Fruit fly (Drosophila melanogaster) whole organism, embryonic: ENCODE data around the gene CG34149.

Source experiments
- Atf-2 ChIP-seq: fragments of 200-800 bp; sonication (Bioruptor generic); optimal IDR thresholded peaks from 2 replicates; lab custom pipeline; 2016; ENCODE audit warnings: missing biosample characterization, missing genetic modification characterization
- B-H1 ChIP-seq: fragments of 200-800 bp; sonication (Bioruptor generic); IDR thresholded peaks from 3 replicates; pipeline ENCODE4 v1.3.6; 2022; ENCODE audit warnings: missing biosample characterization, missing genetic modification characterization
- C15 ChIP-seq: fragments of 200-800 bp; sonication (Bioruptor generic); IDR thresholded peaks from 3 replicates; pipeline ENCODE4 v1.3.6; 2022; ENCODE audit warnings: missing biosample characterization, missing genetic modification characterization
- CG10209 ChIP-seq: fragments of 200-800 bp; sonication (Bioruptor generic); optimal IDR thresholded peaks from 3 replicates; lab custom pipeline; 2017; ENCODE audit warnings: missing biosample characterization, mild to moderate bottlenecking, missing genetic modification characterization, missing genetic modification reagents
- CG10321 ChIP-seq: fragments of 200-800 bp; sonication (Bioruptor generic); IDR thresholded peaks from 2 replicates; pipeline ENCODE4 v1.3.6; 2022; ENCODE audit warnings: missing biosample characterization, missing genetic modification characterization
- CG11093 ChIP-seq: fragments of 200-800 bp; sonication (Bioruptor generic); IDR thresholded peaks from 3 replicates; pipeline ENCODE4 v1.3.6; 2022; ENCODE audit warnings: missing biosample characterization, missing genetic modification characterization
- CG12104 ChIP-seq: fragments of 200-800 bp; sonication (Bioruptor generic); optimal IDR thresholded peaks from 3 replicates; lab custom pipeline; 2016; ENCODE audit warnings: missing biosample characterization, missing genetic modification characterization
- CG13296 ChIP-seq: fragments of 200-800 bp; sonication (Bioruptor generic); optimal IDR thresholded peaks from 3 replicates; lab custom pipeline; 2018; ENCODE audit warnings: missing biosample characterization, mild to moderate bottlenecking, missing genetic modification characterization
- CG15696 ChIP-seq: fragments of 200-800 bp; sonication (Bioruptor generic); optimal IDR thresholded peaks from 2 replicates; lab custom pipeline; 2019; ENCODE audit warnings: missing biosample characterization, mild to moderate bottlenecking, missing genetic modification characterization, moderate library complexity
- CG17361 ChIP-seq: fragments of 200-800 bp; sonication (Bioruptor generic); IDR thresholded peaks from 3 replicates; pipeline ENCODE4 v1.3.6; 2022; ENCODE audit warnings: missing biosample characterization, missing genetic modification characterization
- CG17829 ChIP-seq: fragments of 200-800 bp; optimal IDR thresholded peaks from 2 replicates; lab custom pipeline; 2019; ENCODE audit warnings: missing biosample characterization, mild to moderate bottlenecking, missing genetic modification characterization, moderate library complexity
- CG18599 ChIP-seq: fragments of 200-800 bp; sonication (Bioruptor generic); optimal IDR thresholded peaks from 3 replicates; lab custom pipeline; 2017; ENCODE audit warnings: missing biosample characterization, missing genetic modification characterization, mild to moderate bottlenecking, moderate library complexity, missing genetic modification reagents
- CG32767 ChIP-seq: fragments of 200-800 bp; sonication (Bioruptor generic); IDR thresholded peaks from 2 replicates; pipeline ENCODE4 v1.3.6; 2022; ENCODE audit warnings: missing biosample characterization, missing genetic modification characterization
- CG32772 ChIP-seq: fragments of 200-800 bp; sonication (Bioruptor generic); IDR thresholded peaks from 2 replicates; pipeline ENCODE4 v1.3.6; 2022; ENCODE audit warnings: missing biosample characterization, missing genetic modification characterization
- CG3281 ChIP-seq: fragments of 200-800 bp; sonication (Bioruptor generic); optimal IDR thresholded peaks from 3 replicates; lab custom pipeline; 2017; ENCODE audit warnings: missing biosample characterization, mild to moderate bottlenecking, missing genetic modification characterization
- CG4820 ChIP-seq: fragments of 200-800 bp; sonication (Bioruptor generic); optimal IDR thresholded peaks from 3 replicates; lab custom pipeline; 2016; ENCODE audit warnings: missing biosample characterization, missing genetic modification characterization
- CG6854 ChIP-seq: fragments of 200-800 bp; sonication (Bioruptor generic); optimal IDR thresholded peaks from 3 replicates; lab custom pipeline; 2017; ENCODE audit warnings: missing biosample characterization, mild to moderate bottlenecking, missing genetic modification characterization
- CG8388 ChIP-seq: fragments of 200-800 bp; sonication (Bioruptor generic); optimal IDR thresholded peaks from 2 replicates; lab custom pipeline; 2019; ENCODE audit warnings: missing biosample characterization, mild to moderate bottlenecking, missing genetic modification characterization, moderate library complexity
- CHES-1-like ChIP-seq: fragments of 200-800 bp; sonication (Bioruptor generic); optimal IDR thresholded peaks from 2 replicates; lab custom pipeline; 2016; ENCODE audit warnings: missing biosample characterization, missing genetic modification characterization
- Camta ChIP-seq: fragments of 200-800 bp; sonication (Bioruptor generic); optimal IDR thresholded peaks from 2 replicates; lab custom pipeline; 2016; ENCODE audit warnings: missing biosample characterization, missing genetic modification characterization
- Fer2 ChIP-seq: fragments of 200-800 bp; sonication (Bioruptor generic); optimal IDR thresholded peaks from 2 replicates; lab custom pipeline; 2018; ENCODE audit warnings: missing biosample characterization, mild to moderate bottlenecking, missing genetic modification characterization, moderate library complexity
- GATAe ChIP-seq: fragments of 200-800 bp; sonication (Bioruptor generic); conservative IDR thresholded peaks from 2 replicates; pipeline ENCODE4 v1.3.6; 2022; ENCODE audit warnings: missing biosample characterization, missing genetic modification characterization
- HHEX ChIP-seq: fragments of 200-800 bp; sonication (Bioruptor generic); optimal IDR thresholded peaks from 3 replicates; lab custom pipeline; 2017; ENCODE audit warnings: missing biosample characterization, mild to moderate bottlenecking, missing genetic modification characterization, missing genetic modification reagents
- Hr3 ChIP-seq: fragments of 200-800 bp; sonication (Bioruptor generic); optimal IDR thresholded peaks from 3 replicates; lab custom pipeline; 2016; ENCODE audit warnings: missing biosample characterization, missing genetic modification characterization
- Hsf ChIP-seq: fragments of 200-800 bp; sonication (Bioruptor generic); optimal IDR thresholded peaks from 3 replicates; lab custom pipeline; 2016; ENCODE audit warnings: missing biosample characterization, missing genetic modification characterization
- Mes4 ChIP-seq: fragments of 200-800 bp; sonication (Bioruptor generic); optimal IDR thresholded peaks from 2 replicates; lab custom pipeline; 2016; ENCODE audit warnings: missing biosample characterization, missing genetic modification characterization
- NC2α ChIP-seq: fragments of 200-800 bp; sonication (Bioruptor generic); optimal IDR thresholded peaks from 2 replicates; lab custom pipeline; 2016; ENCODE audit warnings: missing biosample characterization, missing genetic modification characterization
- Nf-YB ChIP-seq: fragments of 200-800 bp; sonication (Bioruptor generic); optimal IDR thresholded peaks from 3 replicates; lab custom pipeline; 2019; ENCODE audit warnings: missing biosample characterization, mild to moderate bottlenecking, missing genetic modification characterization, moderate library complexity
- NfI ChIP-seq: fragments of 200-800 bp; sonication (Bioruptor generic); optimal IDR thresholded peaks from 3 replicates; lab custom pipeline; 2018; ENCODE audit warnings: missing biosample characterization, mild to moderate bottlenecking, missing genetic modification characterization, moderate library complexity
- Oaz ChIP-seq: fragments of 200-800 bp; sonication (Bioruptor generic); IDR thresholded peaks from 2 replicates; pipeline ENCODE4 v1.3.6; 2022; ENCODE audit warnings: missing biosample characterization, missing genetic modification characterization
- al ChIP-seq: fragments of 200-800 bp; sonication (Bioruptor generic); IDR thresholded peaks from 2 replicates; pipeline ENCODE4 v1.3.6; 2022; ENCODE audit warnings: missing biosample characterization, missing genetic modification characterization
- bsh ChIP-seq, 2 experiments: fragments of 200-800 bp; sonication (Bioruptor generic); optimal IDR thresholded peaks; 2 replicates each; lab custom pipeline; 2017 to 2018; ENCODE audit warnings: mild to moderate bottlenecking in 2 of 2, missing biosample characterization in 2 of 2, missing genetic modification characterization in 2 of 2, moderate library complexity in 1 of 2
- corto ChIP-seq: fragments of 200-800 bp; sonication (Bioruptor generic); optimal IDR thresholded peaks from 2 replicates; lab custom pipeline; 2016; ENCODE audit warnings: missing biosample characterization, mild to moderate bottlenecking, missing genetic modification characterization, moderate library complexity
- croc ChIP-seq: fragments of 200-800 bp; sonication (Bioruptor generic); conservative IDR thresholded peaks from 3 replicates; pipeline ENCODE4 v1.3.6; 2022; ENCODE audit warnings: missing biosample characterization, missing genetic modification characterization
- cwo ChIP-seq: fragments of 200-800 bp; sonication (Bioruptor generic); optimal IDR thresholded peaks from 3 replicates; lab custom pipeline; 2017; ENCODE audit warnings: missing biosample characterization, missing genetic modification characterization, mild to moderate bottlenecking, moderate library complexity, missing genetic modification reagents
- gsb ChIP-seq: fragments of 200-800 bp; sonication (Bioruptor generic); IDR thresholded peaks from 2 replicates; pipeline ENCODE4 v1.3.6; 2022; ENCODE audit warnings: missing biosample characterization, missing genetic modification characterization
- inv ChIP-seq: fragments of 200-800 bp; sonication (Bioruptor generic); IDR thresholded peaks from 2 replicates; pipeline ENCODE4 v1.3.6; 2022; ENCODE audit warnings: missing biosample characterization, missing genetic modification characterization; ENCODE audit not compliant: partially characterized antibody
- ken ChIP-seq: fragments of 200-800 bp; sonication (Bioruptor generic); IDR thresholded peaks from 3 replicates; pipeline ENCODE4 v1.3.6; 2022; ENCODE audit warnings: missing biosample characterization, missing genetic modification characterization
- lilli ChIP-seq: fragments of 200-800 bp; sonication (Bioruptor generic); optimal IDR thresholded peaks from 3 replicates; lab custom pipeline; 2016; ENCODE audit warnings: missing biosample characterization, missing genetic modification characterization
- pfk ChIP-seq: fragments of 200-800 bp; sonication (Bioruptor generic); optimal IDR thresholded peaks from 2 replicates; lab custom pipeline; 2018; ENCODE audit warnings: missing biosample characterization, mild to moderate bottlenecking, missing genetic modification characterization, moderate library complexity
- pho ChIP-seq: fragments of 200-800 bp; sonication (Bioruptor generic); optimal IDR thresholded peaks from 2 replicates; lab custom pipeline; 2016; ENCODE audit warnings: missing biosample characterization, missing genetic modification characterization
- repo ChIP-seq: fragments of 200-800 bp; sonication (Bioruptor generic); optimal IDR thresholded peaks from 2 replicates; lab custom pipeline; 2016; ENCODE audit warnings: missing biosample characterization, missing genetic modification characterization
- sc ChIP-seq, 3 experiments: fragments of >200 bp in 2 of 3; fragments of 200-800 bp in 1 of 3; sonication (Bioruptor generic) in 1 of 3; optimal IDR thresholded peaks; 2 replicates in 2 of 3; 3 replicates in 1 of 3; lab custom pipeline; 2017; ENCODE audit warnings: mild to moderate bottlenecking in 1 of 3, missing biosample characterization in 1 of 3, missing genetic modification characterization in 1 of 3, missing genetic modification reagents in 1 of 3
- sens ChIP-seq: fragments of 200-800 bp; sonication (Bioruptor generic); peaks from one replicate; lab custom pipeline; 2016; ENCODE audit warnings: missing biosample characterization, missing genetic modification characterization
- sim ChIP-seq: fragments of 200-800 bp; sonication (Bioruptor generic); IDR thresholded peaks from 2 replicates; pipeline ENCODE4 v1.3.6; 2022; ENCODE audit warnings: missing biosample characterization, missing genetic modification characterization
- sima ChIP-seq: fragments of 200-800 bp; sonication (Bioruptor generic); optimal IDR thresholded peaks from 2 replicates; lab custom pipeline; 2016; ENCODE audit warnings: missing biosample characterization, missing genetic modification characterization
- so ChIP-seq: fragments of 200-800 bp; sonication (Bioruptor generic); IDR thresholded peaks from 3 replicates; pipeline ENCODE4 v1.3.6; 2022; ENCODE audit warnings: missing biosample characterization, missing genetic modification characterization
- ssp ChIP-seq: fragments of 200-800 bp; sonication (Bioruptor generic); IDR thresholded peaks from 2 replicates; pipeline ENCODE4 v1.3.6; 2022; ENCODE audit warnings: missing biosample characterization, missing genetic modification characterization
- vvl ChIP-seq: fragments of 200-800 bp; sonication (Bioruptor generic); IDR thresholded peaks from 2 replicates; pipeline ENCODE4 v1.3.6; 2022; ENCODE audit warnings: missing biosample characterization, missing genetic modification characterization
- zen ChIP-seq: fragments of 200-800 bp; sonication (Bioruptor generic); optimal IDR thresholded peaks from 3 replicates; lab custom pipeline; 2018; ENCODE audit warnings: missing biosample characterization, mild to moderate bottlenecking, missing genetic modification characterization, moderate library complexity

CG34149 gene

dm6 chr3R:22421618-22422017 lies 41.7 kb downstream of the CG34149 start (continued):
- TF ChIP-seq Camta (GFP tag; lab: Kevin White, UChicago) (peak; percentile 69), pfk (GFP tag; lab: Kevin White, UChicago) (no peak), sima (peak; percentile 27), NfI (peak; percentile 59), B-H1 (GFP tag; lab: Robert Waterston, UW) (peak; percentile 47), sc (optimal IDR thresholded peaks at IDR 0.05; lab: Kevin White, UChicago) (no peak), sc (GFP tag; optimal IDR thresholded peaks at IDR 0.05; lab: Kevin White, UChicago) (no peak), Atf-2 (peak; percentile 27), NC2α (no peak), ssp (GFP tag; lab: Robert Waterston, UW) (peak; percentile 51), CG8388 (peak; percentile 32), Hsf (GFP tag; lab: Kevin White, UChicago) (peak; percentile 23), CG12104 (peak; percentile 50), ken (GFP tag; lab: Robert Waterston, UW) (peak; percentile 70; the same call in 2 of the 3 replicates), cwo (GFP tag; lab: Kevin White, UChicago) (peak; percentile 37), CG15696 (tag; lab: Kevin White, UChicago) (peak; percentile 5), corto (GFP tag; lab: Kevin White, UChicago) (peak; percentile 45), CG13296 (peak; percentile 63), CG10209 (peak; percentile 33), repo (GFP tag; lab: Kevin White, UChicago) (peak; percentile 51), CG17829 (tag; lab: Kevin White, UChicago) (peak; percentile 41), CG4820 (GFP tag; lab: Kevin White, UChicago) (peak; percentile 26), C15 (GFP tag; lab: Robert Waterston, UW) (no peak), CG32767 (GFP tag; lab: Robert Waterston, UW) (peak; percentile 60; the same call in 1 of the 2 replicates), CG6854 (peak; percentile 29), croc (peak; percentile 32; the same call in 2 of the 3 replicates), CHES-1-like (GFP tag; lab: Kevin White, UChicago) (no peak), vvl (GFP tag; lab: Robert Waterston, UW) (peak; percentile 90), sim (GFP tag; lab: Robert Waterston, UW) (no peak), CG11093 (GFP tag; lab: Robert Waterston, UW) (peak; percentile 53; the same call in 1 of the 3 replicates), Oaz (GFP tag; lab: Robert Waterston, UW) (peak; percentile 35; the same call in 1 of the 2 replicates), Hr3 (GFP tag; lab: Kevin White, UChicago) (peak; percentile 41), al (GFP tag; lab: Robert Waterston, UW) (peak; percentile 64), zen (tag; lab: Kevin White, UChicago) (no peak), HHEX (GFP tag; lab: Kevin White, UChicago) (peak; percentile 25), CG32772 (GFP tag; lab: Robert Waterston, UW) (peak; percentile 79), Fer2 (tag; lab: Kevin White, UChicago) (peak; percentile 29), CG17361 (GFP tag; lab: Robert Waterston, UW) (peak; percentile 47; the same call in 1 of the 3 replicates), so (peak; percentile 60; the same call in 1 of the 3 replicates), GATAe (GFP tag; lab: Robert Waterston, UW) (no peak), gsb (peak; percentile 79), Nf-YB (GFP tag; lab: Kevin White, UChicago) (peak; percentile 17), inv (GFP tag; lab: Robert Waterston, UW) (no peak), CG18599 (GFP tag; lab: Kevin White, UChicago) (peak; percentile 70), lilli (peak; percentile 64), CG10321 (GFP tag; lab: Robert Waterston, UW) (peak; percentile 31; the same call in 1 of the 2 replicates), pho (GFP tag; lab: Kevin White, UChicago) (peak; percentile 62), CG3281 (GFP tag; lab: Kevin White, UChicago) (peak; percentile 48), sens (GFP tag; lab: Kevin White, UChicago) (peak; percentile 89), Mes4 (peak; percentile 26), bsh (GFP tag; optimal IDR thresholded peaks at IDR 0.05; lab: Kevin White, UChicago) (peak in 1 of 2 experiments; percentile 63)
